Fruit fly (Drosophila melanogaster) whole organism, embryonic: ENCODE measurements around the gene CG12010.

Experiments
- CG10654 ChIP-seq: fragments of 200-800 bp; sonication (Bioruptor generic); optimal IDR thresholded peaks from 2 replicates; lab custom pipeline; 2016; ENCODE audit warnings: missing biosample characterization, missing genetic modification characterization
- CG13123 ChIP-seq: fragments of 200-800 bp; sonication (Bioruptor generic); optimal IDR thresholded peaks from 2 replicates; lab custom pipeline; 2016; ENCODE audit warnings: missing biosample characterization, missing genetic modification characterization
- CG3726 ChIP-seq: fragments of 200-800 bp; sonication (Bioruptor generic); IDR thresholded peaks from 3 replicates; pipeline ENCODE4, ENCODE4 v1.3.6; 2022; ENCODE audit warnings: missing biosample characterization, missing genetic modification characterization
- CG9609 ChIP-seq: fragments of 200-800 bp; sonication (Bioruptor generic); optimal IDR thresholded peaks from 3 replicates; lab custom pipeline; 2016; ENCODE audit warnings: missing biosample characterization, missing genetic modification characterization
- ERR ChIP-seq: fragments of 200-800 bp; sonication (Bioruptor generic); optimal IDR thresholded peaks from 2 replicates; lab custom pipeline; 2016; ENCODE audit warnings: missing biosample characterization, missing genetic modification characterization
- HHEX ChIP-seq: fragments of 200-800 bp; sonication (Bioruptor generic); optimal IDR thresholded peaks from 3 replicates; lab custom pipeline; 2017; ENCODE audit warnings: missing biosample characterization, mild to moderate bottlenecking, missing genetic modification characterization, missing genetic modification reagents
- chinmo ChIP-seq: fragments of 200-800 bp; sonication (Bioruptor generic); IDR thresholded peaks from 4 replicates; pipeline ENCODE4 v1.3.6; 2022; ENCODE audit warnings: missing biosample characterization, missing genetic modification characterization; ENCODE audit not compliant: partially characterized antibody
- gce ChIP-seq: fragments of 200-800 bp; sonication (Bioruptor generic); IDR thresholded peaks from 3 replicates; pipeline ENCODE4 v1.3.6; 2022; ENCODE audit warnings: missing biosample characterization, missing genetic modification characterization
- slou ChIP-seq: fragments of 200-800 bp; sonication (Bioruptor generic); optimal IDR thresholded peaks from 3 replicates; lab custom pipeline; 2016; ENCODE audit warnings: missing biosample characterization, missing genetic modification characterization
- usp ChIP-seq: fragments of >200 bp; optimal IDR thresholded peaks from 2 replicates; lab custom pipeline; 2017; ENCODE audit warnings: missing biosample characterization, missing genetic modification characterization

DNA sequence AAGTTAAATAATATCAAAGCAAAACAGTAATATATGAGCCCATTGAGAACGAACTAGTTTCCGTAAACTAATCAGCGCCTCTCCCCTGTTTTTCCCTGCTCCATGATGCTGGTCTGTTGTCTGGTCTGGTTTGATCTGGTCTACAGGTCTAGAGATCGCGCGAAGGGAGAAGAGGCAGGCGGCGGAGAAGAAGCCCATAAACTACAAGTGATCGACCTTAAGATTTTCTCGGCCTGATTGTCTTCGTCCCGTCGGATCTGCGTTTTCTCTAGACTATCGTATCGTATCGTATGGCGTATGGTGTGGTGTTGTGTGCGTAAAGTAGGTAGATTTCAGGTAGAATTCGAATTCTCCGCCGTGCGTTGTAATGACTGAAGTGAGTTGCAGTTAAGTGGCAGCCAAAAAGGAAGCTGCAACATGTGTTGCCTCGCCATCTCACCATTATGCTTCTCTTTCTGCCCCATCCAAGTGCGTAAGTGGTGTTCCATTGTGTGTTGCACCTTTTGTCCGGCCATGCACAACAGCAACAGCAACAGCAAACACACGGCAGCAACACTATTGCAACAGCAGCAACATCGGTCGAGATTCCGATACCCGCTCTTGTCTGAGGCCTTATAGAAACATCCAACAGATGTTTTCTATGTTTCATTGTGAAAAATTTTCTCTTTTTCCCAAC, 35.7 kb downstream of the CG12010 start:
- TF ChIP-seq slou (no peak), gce (GFP tag; lab: Robert Waterston, UW) (no peak), ERR (GFP tag; lab: Kevin White, UChicago) (no peak), CG3726 (GFP tag; lab: Robert Waterston, UW) (no peak), CG9609 (GFP tag; lab: Kevin White, UChicago) (no peak), CG13123 (GFP tag; lab: Kevin White, UChicago) (no peak), CG10654 (no peak), chinmo (0 out of 4 replicates have a peak, but pooled peaks have one; percentile 45), usp (no peak), HHEX (GFP tag; lab: Kevin White, UChicago) (no peak)
